Worm (Caenorhabditis elegans): ENCODE data around the gene sftb-6.
"Not testable (repeated sequence)": the region's sequence is repeated elsewhere in the genome, so short reads cannot be mapped to it uniquely, and the experiment has no call there.

sftb-6 gene

ce11 chrII:86794-87193, 11.4 kb upstream of the sftb-6 start:
- TF ChIP-seq cog-1 (tag; optimal IDR thresholded peaks at IDR 0.05): no peak
- TF ChIP-seq tab-1 (GFP tag; IDR thresholded peaks at IDR 0.05): no peak
- TF ChIP-seq ztf-29 (GFP tag; IDR thresholded peaks at IDR 0.05): no peak
- TF ChIP-seq ref-1 (GFP tag; conservative IDR thresholded peaks at IDR 0.05): no peak
- TF ChIP-seq med-1 (GFP tag; optimal IDR thresholded peaks at IDR 0.05; ENCODE audit: insufficient read depth): no peak
- TF ChIP-seq klf-2 (GFP tag; conservative IDR thresholded peaks at IDR 0.05): no peak
- no peak for TF ChIP-seq flt-1 (GFP tag; IDR thresholded peaks at IDR 0.05)
- no peak for TF ChIP-seq T22C8.4 (GFP tag; IDR thresholded peaks at IDR 0.05)
- TF ChIP-seq ztf-23 (GFP tag; IDR thresholded peaks at IDR 0.05): no peak

ce11 chrII:87937-88336, 10.3 kb upstream of the sftb-6 start:
- TF ChIP-seq tab-1 (GFP tag; IDR thresholded peaks at IDR 0.05) (no peak), ztf-23 (GFP tag; IDR thresholded peaks at IDR 0.05) (no peak), T22C8.4 (GFP tag; IDR thresholded peaks at IDR 0.05) (no peak), flt-1 (GFP tag; IDR thresholded peaks at IDR 0.05) (no peak), ztf-29 (GFP tag; IDR thresholded peaks at IDR 0.05) (no peak), med-1 (GFP tag; optimal IDR thresholded peaks at IDR 0.05; ENCODE audit: insufficient read depth) (no peak), ref-1 (GFP tag; conservative IDR thresholded peaks at IDR 0.05) (no peak), klf-2 (GFP tag; conservative IDR thresholded peaks at IDR 0.05) (no peak), cog-1 (tag; optimal IDR thresholded peaks at IDR 0.05) (no peak)

- no peak for TF ChIP-seq tab-1 (GFP tag; IDR thresholded peaks at IDR 0.05)
- TF ChIP-seq med-1 (GFP tag; optimal IDR thresholded peaks at IDR 0.05; ENCODE audit: insufficient read depth): no peak
- TF ChIP-seq ztf-23 (GFP tag; IDR thresholded peaks at IDR 0.05): no peak
- no peak for TF ChIP-seq ztf-29 (GFP tag; IDR thresholded peaks at IDR 0.05)
- no peak for TF ChIP-seq cog-1 (tag; optimal IDR thresholded peaks at IDR 0.05)
- no peak for TF ChIP-seq T22C8.4 (GFP tag; IDR thresholded peaks at IDR 0.05)
- no peak for TF ChIP-seq klf-2 (GFP tag; conservative IDR thresholded peaks at IDR 0.05)
- no peak for TF ChIP-seq ref-1 (GFP tag; conservative IDR thresholded peaks at IDR 0.05)
- no peak for TF ChIP-seq flt-1 (GFP tag; IDR thresholded peaks at IDR 0.05)
These were observed 6.8 kb upstream of the sftb-6 start, which contains the start of gene mcat-1 for ce11 chrII:91419-91818. Gene mcat-1, minus strand, starts transcription at chrII:91519.

DNA sequence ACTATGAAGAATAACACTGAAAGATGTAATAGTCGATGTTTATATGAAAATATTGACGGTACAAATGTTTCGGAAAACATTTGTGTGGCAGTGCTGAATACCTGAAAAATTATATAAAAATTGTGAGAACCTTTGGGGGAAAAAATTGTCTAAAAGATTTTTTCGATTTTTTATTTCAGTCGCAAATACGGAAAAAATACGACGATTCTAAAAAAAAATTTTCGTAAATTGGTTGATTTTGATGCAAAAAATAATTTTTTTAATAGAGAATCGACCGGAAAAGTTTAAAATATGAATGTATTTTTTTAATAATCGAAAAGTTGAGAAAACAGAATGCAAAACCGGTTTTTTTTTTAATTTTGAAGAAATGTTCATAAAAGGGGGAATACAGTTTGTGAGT, 3.0 kb upstream of the sftb-6 start, which contains the start of gene C50D2.7:
C50D2.7 (minus strand) TSS at position 101 of the 400 bp plus-strand sequence.
- TF ChIP-seq flt-1 (GFP tag; IDR thresholded peaks at IDR 0.05): no peak
- TF ChIP-seq ztf-23 (GFP tag; IDR thresholded peaks at IDR 0.05): no peak
- TF ChIP-seq T22C8.4 (GFP tag; IDR thresholded peaks at IDR 0.05): no peak
- no peak for TF ChIP-seq med-1 (GFP tag; optimal IDR thresholded peaks at IDR 0.05; ENCODE audit: insufficient read depth)

ce11 chrII:98894-99293, 690 bp downstream of the sftb-6 start, which contains the start of gene C50D2.10:
Gene C50D2.10, plus strand, starts transcription at chrII:99138.
- not testable (repeated sequence) for TF ChIP-seq ref-1 (GFP tag; conservative IDR thresholded peaks at IDR 0.05); klf-2 (GFP tag; conservative IDR thresholded peaks at IDR 0.05); flt-1 (GFP tag; IDR thresholded peaks at IDR 0.05)

DNA sequence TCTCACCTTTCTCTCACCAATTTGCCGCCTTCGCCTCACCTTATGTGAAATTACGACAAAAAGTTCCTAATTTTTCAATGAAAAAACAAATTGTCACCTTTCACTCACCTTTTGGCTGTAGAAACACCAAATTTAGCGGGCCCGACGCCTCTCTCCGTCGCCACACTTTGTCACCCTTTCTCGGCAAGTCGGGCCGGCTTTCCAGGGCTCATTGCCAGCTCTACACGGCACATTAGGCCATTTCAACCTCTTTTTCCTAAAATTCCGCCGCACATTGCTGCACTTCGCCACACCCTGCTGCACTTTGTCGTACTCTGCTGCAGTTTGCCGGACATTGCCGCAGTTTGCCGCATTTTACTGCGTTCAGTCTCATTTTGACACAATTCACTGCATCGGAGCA, 3.0 kb downstream of the sftb-6 start:
- TF ChIP-seq ztf-29 (GFP tag; IDR thresholded peaks at IDR 0.05) (no peak), flt-1 (GFP tag; IDR thresholded peaks at IDR 0.05) (no peak), tab-1 (GFP tag; IDR thresholded peaks at IDR 0.05) (no peak), cog-1 (tag; optimal IDR thresholded peaks at IDR 0.05) (no peak), ref-1 (GFP tag; conservative IDR thresholded peaks at IDR 0.05) (no peak), klf-2 (GFP tag; conservative IDR thresholded peaks at IDR 0.05) (no peak), ztf-23 (GFP tag; IDR thresholded peaks at IDR 0.05) (no peak), med-1 (GFP tag; optimal IDR thresholded peaks at IDR 0.05; ENCODE audit: insufficient read depth) (no peak), T22C8.4 (GFP tag; IDR thresholded peaks at IDR 0.05) (no peak)

DNA sequence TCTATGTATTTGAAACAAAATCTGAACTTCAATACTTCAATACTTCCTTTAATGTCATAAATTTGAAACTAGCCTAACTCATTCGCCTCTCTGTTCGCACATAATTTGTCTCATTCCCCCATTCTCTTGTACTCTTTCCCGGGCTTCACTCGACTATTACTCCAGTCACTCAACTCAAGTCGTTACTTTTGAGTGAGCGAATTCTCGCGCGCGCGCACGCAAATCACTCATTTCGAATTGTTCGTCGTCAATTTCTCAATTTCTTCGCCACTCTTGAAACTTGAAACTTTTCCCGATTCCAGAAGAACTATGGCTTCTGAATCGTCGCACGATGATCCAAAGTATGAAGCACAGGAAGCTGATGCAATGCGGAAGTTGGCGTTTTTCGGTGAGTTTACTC, 6.0 kb downstream of the sftb-6 start, which contains the start of gene col-68:
col-68 (plus strand) TSS at position 301 of the 400 bp plus-strand sequence.
- no peak for TF ChIP-seq klf-2 (GFP tag; conservative IDR thresholded peaks at IDR 0.05)
- no peak for TF ChIP-seq T22C8.4 (GFP tag; IDR thresholded peaks at IDR 0.05)
- TF ChIP-seq ztf-23 (GFP tag; IDR thresholded peaks at IDR 0.05): no peak
- TF ChIP-seq flt-1 (GFP tag; IDR thresholded peaks at IDR 0.05): no peak
- no peak for TF ChIP-seq tab-1 (GFP tag; IDR thresholded peaks at IDR 0.05)
- TF ChIP-seq ztf-29 (GFP tag; IDR thresholded peaks at IDR 0.05): no peak
- no peak for TF ChIP-seq ref-1 (GFP tag; conservative IDR thresholded peaks at IDR 0.05)
- TF ChIP-seq med-1 (GFP tag; optimal IDR thresholded peaks at IDR 0.05; ENCODE audit: insufficient read depth): no peak
- no peak for TF ChIP-seq cog-1 (tag; optimal IDR thresholded peaks at IDR 0.05)

ce11 chrII:105327-105882, 7.2 kb downstream of the sftb-6 start:
- TF ChIP-seq ref-1 (GFP tag; conservative IDR thresholded peaks at IDR 0.05) (no peak), tab-1 (GFP tag; IDR thresholded peaks at IDR 0.05) (no peak), ztf-23 (GFP tag; IDR thresholded peaks at IDR 0.05) (no peak), med-1 (GFP tag; optimal IDR thresholded peaks at IDR 0.05; ENCODE audit: insufficient read depth) (no peak), cog-1 (tag; optimal IDR thresholded peaks at IDR 0.05) (no peak)

DNA sequence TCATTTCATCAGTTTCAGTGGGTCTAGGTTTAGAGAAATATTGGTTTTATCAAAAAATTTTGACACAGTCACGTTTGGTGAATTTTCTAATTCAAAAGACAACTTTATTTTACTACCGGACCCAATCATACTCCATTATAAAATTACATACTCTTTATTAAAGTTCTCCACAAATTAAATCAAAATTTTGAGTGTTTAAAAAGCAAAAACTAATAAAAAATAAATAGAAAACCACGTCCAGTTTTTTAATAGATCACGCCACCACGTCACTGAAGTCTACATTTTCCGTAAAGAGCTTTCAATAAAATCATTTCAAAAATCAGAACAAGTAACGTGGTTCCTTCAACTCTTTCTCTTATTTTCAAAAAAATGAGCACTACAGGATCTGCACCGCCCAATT, 7.7 kb downstream of the sftb-6 start, which contains the start of gene txt-1:
txt-1 (plus strand) TSS at position 301 of the 400 bp plus-strand sequence.
- TF ChIP-seq T22C8.4 (GFP tag; IDR thresholded peaks at IDR 0.05) (no peak), ztf-23 (GFP tag; IDR thresholded peaks at IDR 0.05) (no peak), klf-2 (GFP tag; conservative IDR thresholded peaks at IDR 0.05) (no peak), tab-1 (GFP tag; IDR thresholded peaks at IDR 0.05) (no peak), cog-1 (tag; optimal IDR thresholded peaks at IDR 0.05) (no peak), ztf-29 (GFP tag; IDR thresholded peaks at IDR 0.05) (no peak), ref-1 (GFP tag; conservative IDR thresholded peaks at IDR 0.05) (no peak), med-1 (GFP tag; optimal IDR thresholded peaks at IDR 0.05; ENCODE audit: insufficient read depth) (no peak), flt-1 (GFP tag; IDR thresholded peaks at IDR 0.05) (no peak)

- TF ChIP-seq cog-1 (tag; optimal IDR thresholded peaks at IDR 0.05) (no peak), ztf-23 (GFP tag; IDR thresholded peaks at IDR 0.05) (no peak), tab-1 (GFP tag; IDR thresholded peaks at IDR 0.05) (no peak), klf-2 (GFP tag; conservative IDR thresholded peaks at IDR 0.05) (no peak), flt-1 (GFP tag; IDR thresholded peaks at IDR 0.05) (no peak), ztf-29 (GFP tag; IDR thresholded peaks at IDR 0.05) (no peak), ref-1 (GFP tag; conservative IDR thresholded peaks at IDR 0.05) (no peak)
These were observed 9.5 kb downstream of the sftb-6 start for ce11 chrII:107703-108102.

Data from whole organism, midembryonic.